Worm (Caenorhabditis elegans) whole organism, L1 larva: ENCODE data around the gene nhr-122.

Experiments
- F16B12.6 ChIP-seq: fragments of 150-350 bp; optimal IDR thresholded peaks from 2 replicates; lab custom pipeline; 2014; ENCODE audit warnings: missing biosample characterization, missing genetic modification characterization
- aha-1 ChIP-seq: fragments of 150-350 bp; optimal IDR thresholded peaks from 2 replicates; lab custom pipeline; 2014; ENCODE audit warnings: missing biosample characterization, missing genetic modification characterization
- alr-1 ChIP-seq: fragments of 200-800 bp; sonication (Bioruptor generic); optimal IDR thresholded peaks from 2 replicates; lab custom pipeline; 2018; ENCODE audit warnings: borderline replicate concordance, mild to moderate bottlenecking, missing genetic modification characterization, missing compliant biosample characterization
- aly-2 ChIP-seq: fragments of 150-350 bp; optimal IDR thresholded peaks from 2 replicates; lab custom pipeline; 2014; ENCODE audit warnings: missing biosample characterization, missing genetic modification characterization
- ama-1 ChIP-seq: fragments of 150-350 bp; optimal IDR thresholded peaks from 2 replicates; lab custom pipeline; 2014
- blmp-1 ChIP-seq: fragments of 150-350 bp; optimal IDR thresholded peaks from 2 replicates; lab custom pipeline; 2014; ENCODE audit warnings: missing biosample characterization, missing genetic modification characterization
- ceh-63 ChIP-seq: fragments of 200-800 bp; sonication (Bioruptor generic); optimal IDR thresholded peaks from 2 replicates; lab custom pipeline; 2018; ENCODE audit warnings: mild to moderate bottlenecking, missing genetic modification characterization, missing compliant biosample characterization
- ceh-88 ChIP-seq: fragments of 200-800 bp; sonication (Bioruptor generic); IDR thresholded peaks from 2 replicates; pipeline ENCODE4 v1.3.6; 2022; ENCODE audit warnings: missing genetic modification characterization, missing compliant biosample characterization
- ces-1 ChIP-seq: fragments of 150-350 bp; optimal IDR thresholded peaks from 2 replicates; lab custom pipeline; 2014; ENCODE audit warnings: missing biosample characterization, missing genetic modification reagents, missing genetic modification characterization
- dpl-1 ChIP-seq, 3 experiments: fragments of 150-350 bp in 2 of 3; sonication (generic microtip) in 1 of 3; optimal IDR thresholded peaks; 2 replicates each; lab custom pipeline; 2014 to 2017; ENCODE audit warnings: missing biosample characterization in 3 of 3, missing genetic modification characterization in 3 of 3, missing genetic modification reagents in 3 of 3
- dsc-1 ChIP-seq: sonication (generic microtip); optimal IDR thresholded peaks from 2 replicates; lab custom pipeline; 2016; ENCODE audit warnings: mild to moderate bottlenecking, missing genetic modification characterization, missing compliant biosample characterization
- efl-3 ChIP-seq: fragments of 200-800 bp; sonication (Bioruptor generic); optimal IDR thresholded peaks from 2 replicates; lab custom pipeline; 2018; ENCODE audit warnings: mild to moderate bottlenecking, missing genetic modification characterization, missing compliant biosample characterization
- egl-27 ChIP-seq, 2 experiments: fragments of 150-350 bp in 1 of 2; sonication (generic microtip); optimal IDR thresholded peaks; 3 replicates each; lab custom pipeline; 2017 to 2018; ENCODE audit warnings: missing biosample characterization in 2 of 2, missing genetic modification characterization in 2 of 2, missing genetic modification reagents in 2 of 2
- elt-2 ChIP-seq: sonication (generic microtip); optimal IDR thresholded peaks from 2 replicates; lab custom pipeline; 2016; ENCODE audit warnings: missing genetic modification characterization, mild to moderate bottlenecking, inconsistent platforms, missing compliant biosample characterization, missing genetic modification reagents
- fkh-10 ChIP-seq: sonication (generic microtip); optimal IDR thresholded peaks from 2 replicates; lab custom pipeline; 2017; ENCODE audit warnings: missing biosample characterization, missing genetic modification reagents, missing genetic modification characterization
- fkh-4 ChIP-seq: sonication (generic microtip); optimal IDR thresholded peaks from 2 replicates; lab custom pipeline; 2016; ENCODE audit warnings: missing compliant biosample characterization, missing genetic modification characterization, borderline replicate concordance
- fkh-8 ChIP-seq: sonication (generic microtip); optimal IDR thresholded peaks from 2 replicates; lab custom pipeline; 2016; ENCODE audit warnings: mild to moderate bottlenecking, missing genetic modification characterization, missing compliant biosample characterization
- fos-1 ChIP-seq: fragments of 150-350 bp; optimal IDR thresholded peaks from 2 replicates; lab custom pipeline; 2014; ENCODE audit warnings: missing biosample characterization, missing genetic modification characterization
- grh-1 ChIP-seq: fragments of 200-800 bp; sonication (Bioruptor generic); IDR thresholded peaks from 2 replicates; pipeline ENCODE4 v1.3.6; 2022; ENCODE audit warnings: missing genetic modification reagents, missing genetic modification characterization, missing compliant biosample characterization
- hlh-4 ChIP-seq: sonication (generic microtip); optimal IDR thresholded peaks from 2 replicates; lab custom pipeline; 2016; ENCODE audit warnings: mild to moderate bottlenecking, missing genetic modification characterization, missing compliant biosample characterization
- hpl-2 ChIP-seq: fragments of 150-350 bp; optimal IDR thresholded peaks from 2 replicates; lab custom pipeline; 2014; ENCODE audit warnings: missing biosample characterization, missing genetic modification reagents, missing genetic modification characterization
- irx-1 ChIP-seq: sonication (generic microtip); optimal IDR thresholded peaks from 2 replicates; lab custom pipeline; 2016; ENCODE audit warnings: missing genetic modification characterization, missing compliant biosample characterization
- lin-14 ChIP-seq: fragments of 200-800 bp; sonication (Bioruptor generic); optimal IDR thresholded peaks from 2 replicates; lab custom pipeline; 2018; ENCODE audit warnings: mild to moderate bottlenecking, missing genetic modification characterization, moderate library complexity, missing compliant biosample characterization
- lin-15B ChIP-seq: fragments of 150-350 bp; sonication (generic microtip); optimal IDR thresholded peaks from 3 replicates; lab custom pipeline; 2014; ENCODE audit warnings: missing biosample characterization, missing genetic modification characterization
- lin-35 ChIP-seq, 2 experiments: fragments of 150-350 bp; optimal IDR thresholded peaks; 2 replicates each; lab custom pipeline; 2014; ENCODE audit warnings: missing biosample characterization in 2 of 2, missing genetic modification characterization in 2 of 2, missing genetic modification reagents in 2 of 2
- lsy-2 ChIP-seq, 2 experiments: fragments of 150-350 bp; optimal IDR thresholded peaks; 2 replicates each; lab custom pipeline; 2014; ENCODE audit warnings: missing biosample characterization in 2 of 2, missing genetic modification characterization in 2 of 2
- mdl-1 ChIP-seq, 2 experiments: fragments of 150-350 bp; optimal IDR thresholded peaks; 2 replicates each; lab custom pipeline; 2014 to 2017; ENCODE audit warnings: missing biosample characterization in 2 of 2, missing genetic modification characterization in 2 of 2, inconsistent platforms in 1 of 2
- mef-2 ChIP-seq: fragments of 150-350 bp; optimal IDR thresholded peaks from 2 replicates; lab custom pipeline; 2014; ENCODE audit warnings: missing biosample characterization, missing genetic modification characterization
- mep-1 ChIP-seq: fragments of 150-350 bp; optimal IDR thresholded peaks from 2 replicates; lab custom pipeline; 2014; ENCODE audit warnings: missing biosample characterization, missing genetic modification characterization
- nhr-11 ChIP-seq: fragments of 150-350 bp; optimal IDR thresholded peaks from 2 replicates; lab custom pipeline; 2014; ENCODE audit warnings: missing biosample characterization, missing genetic modification characterization
- nhr-19 ChIP-seq: fragments of 200-800 bp; sonication (Bioruptor generic); conservative IDR thresholded peaks from 2 replicates; pipeline ENCODE4 v1.3.6; 2022; ENCODE audit warnings: missing genetic modification characterization, missing compliant biosample characterization
- nhr-237 ChIP-seq: fragments of 150-350 bp; optimal IDR thresholded peaks from 2 replicates; lab custom pipeline; 2014; ENCODE audit warnings: missing biosample characterization, missing genetic modification characterization
- nhr-47 ChIP-seq: sonication (generic microtip); optimal IDR thresholded peaks from 2 replicates; lab custom pipeline; 2016; ENCODE audit warnings: mild to moderate bottlenecking, missing genetic modification characterization, moderate library complexity, missing compliant biosample characterization
- nhr-71 ChIP-seq: sonication (generic microtip); optimal IDR thresholded peaks from 2 replicates; lab custom pipeline; 2016; ENCODE audit warnings: mild to moderate bottlenecking, missing genetic modification characterization, moderate library complexity, missing compliant biosample characterization
- nhr-76 ChIP-seq: sonication (generic microtip); optimal IDR thresholded peaks from 2 replicates; lab custom pipeline; 2017; ENCODE audit warnings: missing biosample characterization, missing genetic modification characterization
- nhr-84 ChIP-seq: sonication (generic microtip); optimal IDR thresholded peaks from 2 replicates; lab custom pipeline; 2017; ENCODE audit warnings: missing biosample characterization, missing genetic modification characterization
- nhr-85 ChIP-seq: sonication (generic microtip); peaks from one replicate; lab custom pipeline; 2016; ENCODE audit warnings: missing genetic modification characterization, inconsistent platforms, missing compliant biosample characterization
- nhr-90 ChIP-seq: sonication (generic microtip); optimal IDR thresholded peaks from 2 replicates; lab custom pipeline; 2016; ENCODE audit warnings: mild to moderate bottlenecking, missing genetic modification characterization, missing compliant biosample characterization; ENCODE audit not compliant: poor library complexity
- pag-3 ChIP-seq: sonication (generic microtip); optimal IDR thresholded peaks from 2 replicates; lab custom pipeline; 2017; ENCODE audit warnings: missing genetic modification characterization, mild to moderate bottlenecking, missing compliant biosample characterization, antibody characterized with exemption, borderline replicate concordance; ENCODE audit not compliant: insufficient read depth
- pqm-1 ChIP-seq: sonication (generic microtip); optimal IDR thresholded peaks from 3 replicates; lab custom pipeline; 2017; ENCODE audit warnings: missing biosample characterization, missing genetic modification characterization
- skn-1 ChIP-seq: fragments of 150-350 bp; optimal IDR thresholded peaks from 2 replicates; lab custom pipeline; 2014; ENCODE audit warnings: missing biosample characterization, missing genetic modification characterization
- snpc-4 ChIP-seq: fragments of 150-350 bp; optimal IDR thresholded peaks from 2 replicates; lab custom pipeline; 2014; ENCODE audit warnings: missing biosample characterization, missing genetic modification characterization
- snu-23 ChIP-seq: sonication (generic microtip); optimal IDR thresholded peaks from 2 replicates; lab custom pipeline; 2016; ENCODE audit warnings: missing genetic modification characterization, missing compliant biosample characterization
- sptf-1 ChIP-seq: fragments of 150-350 bp; optimal IDR thresholded peaks from 2 replicates; lab custom pipeline; 2014; ENCODE audit warnings: missing biosample characterization, missing genetic modification characterization
- tbx-2 ChIP-seq: sonication (generic microtip); optimal IDR thresholded peaks from 2 replicates; lab custom pipeline; 2016; ENCODE audit warnings: missing genetic modification characterization, missing compliant biosample characterization
- tlp-1 ChIP-seq: fragments of 150-350 bp; optimal IDR thresholded peaks from 2 replicates; lab custom pipeline; 2014; ENCODE audit warnings: missing biosample characterization, missing genetic modification characterization
- unc-130 ChIP-seq: fragments of 150-350 bp; optimal IDR thresholded peaks from 2 replicates; lab custom pipeline; 2017; ENCODE audit warnings: missing biosample characterization, missing genetic modification characterization, inconsistent platforms
- unc-98 ChIP-seq: fragments of 200-800 bp; sonication (Bioruptor generic); IDR thresholded peaks from 2 replicates; pipeline ENCODE4 v1.3.6; 2022; ENCODE audit warnings: missing genetic modification characterization, missing compliant biosample characterization
- xbp-1 ChIP-seq: sonication (generic microtip); optimal IDR thresholded peaks from 2 replicates; lab custom pipeline; 2016; ENCODE audit warnings: missing genetic modification characterization, missing compliant biosample characterization
- zag-1 ChIP-seq: fragments of 150-350 bp; optimal IDR thresholded peaks from 2 replicates; lab custom pipeline; 2014; ENCODE audit warnings: missing biosample characterization, missing genetic modification characterization
- zip-4 ChIP-seq: fragments of 200-800 bp; sonication (Bioruptor generic); optimal IDR thresholded peaks from 2 replicates; lab custom pipeline; 2018; ENCODE audit warnings: mild to moderate bottlenecking, missing genetic modification characterization, moderate library complexity, missing compliant biosample characterization
- ztf-4 ChIP-seq: fragments of 150-350 bp; optimal IDR thresholded peaks from 2 replicates; lab custom pipeline; 2014; ENCODE audit warnings: missing biosample characterization, missing genetic modification characterization

The nhr-122 gene

DNA sequence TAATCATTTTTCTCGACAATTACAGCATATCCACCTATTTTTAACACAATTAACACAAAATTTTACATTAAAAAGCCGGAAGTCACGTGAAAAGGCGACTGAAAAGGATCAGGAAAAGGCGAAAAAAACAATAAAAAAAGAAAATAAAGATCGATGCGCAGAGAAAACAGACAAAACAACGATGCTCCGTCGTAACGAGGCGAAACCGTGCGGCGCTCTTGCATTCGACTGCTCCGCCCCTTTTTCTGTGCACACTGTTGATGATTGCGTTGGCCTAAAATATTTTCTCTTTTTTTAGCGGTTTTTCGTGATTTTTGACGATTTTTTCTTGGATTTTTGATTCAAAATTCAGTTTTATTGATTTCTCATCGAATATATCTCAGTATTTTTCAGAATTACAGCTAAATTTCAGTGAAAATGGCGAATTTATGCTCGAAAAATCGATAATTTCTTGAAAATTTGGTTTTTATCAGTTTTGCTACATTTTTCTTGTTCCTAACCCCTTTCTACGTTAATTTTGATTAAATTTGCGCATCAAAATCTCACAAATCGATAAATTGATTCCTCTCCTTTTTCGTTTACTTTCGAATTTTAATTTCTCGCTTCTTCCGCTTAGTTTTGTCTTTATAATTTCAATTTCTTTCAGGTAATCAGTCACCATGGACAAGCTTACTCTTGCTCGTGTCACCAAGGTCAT is 45.5 kb downstream of the nhr-122 start, which contains the start of gene rps-28:
Gene rps-28 (plus strand): TSS at position 647 of the 697 bp plus-strand sequence.
- TF ChIP-seq zip-4 (GFP tag; lab: Kevin White, UChicago), result peak; percentile 82
- peak; percentile 2 for TF ChIP-seq nhr-84 (tag; lab: Kevin White, UChicago)
- peak; percentile 88 for TF ChIP-seq ceh-88
- TF ChIP-seq tlp-1, result no peak
- TF ChIP-seq hlh-4 (tag; lab: Kevin White, UChicago), result no peak
- peak; percentile 98 for TF ChIP-seq lin-14 (GFP tag; lab: Kevin White, UChicago)
- peak; percentile 93 for TF ChIP-seq aha-1
- peak; percentile 39 for TF ChIP-seq pqm-1 (tag; lab: Kevin White, UChicago)
- peak; percentile 89 for TF ChIP-seq aly-2 (tag; lab: Kevin White, UChicago)
- TF ChIP-seq snu-23 (GFP tag; lab: Kevin White, UChicago), result peak; percentile 99
- TF ChIP-seq zag-1 (tag; lab: Kevin White, UChicago), result peak; percentile 79
- peak; percentile 83 for TF ChIP-seq nhr-11 (tag; lab: Kevin White, UChicago)
- TF ChIP-seq irx-1 (tag; lab: Kevin White, UChicago), result peak; percentile 88
- TF ChIP-seq ces-1 (GFP tag; lab: Kevin White, UChicago), result peak; percentile 83
- TF ChIP-seq nhr-47 (tag; lab: Kevin White, UChicago), result peak; percentile 98
- TF ChIP-seq ztf-4, result peak; percentile 96
- peak; percentile 88 for TF ChIP-seq unc-98 (GFP tag; lab: Robert Waterston, UW)
- TF ChIP-seq tbx-2 (tag; lab: Kevin White, UChicago), result peak; percentile 96
- peak; percentile 97 for TF ChIP-seq nhr-85 (tag; lab: Kevin White, UChicago)
- TF ChIP-seq alr-1 (tag; lab: Kevin White, UChicago), result no peak
- peak; percentile 89 to 92 for TF ChIP-seq egl-27 (tag; optimal IDR thresholded peaks at IDR 0.05; lab: Kevin White, UChicago)
- peak in 1 of 2 experiments; percentile 95 for TF ChIP-seq mdl-1 (tag; optimal IDR thresholded peaks at IDR 0.05; lab: Kevin White, UChicago)
- peak; percentile 98 for TF ChIP-seq nhr-90 (tag; lab: Kevin White, UChicago)
- peak; percentile 98 for TF ChIP-seq mep-1
- TF ChIP-seq nhr-71 (tag; lab: Kevin White, UChicago), result peak; percentile 98
- peak; percentile 93 for TF ChIP-seq nhr-237 (tag; lab: Kevin White, UChicago)
- TF ChIP-seq lin-35 (GFP tag; optimal IDR thresholded peaks at IDR 0.05; lab: Kevin White, UChicago), result peak; percentile 94 to 95
- peak; percentile 84 for TF ChIP-seq blmp-1 (tag; lab: Kevin White, UChicago)
- TF ChIP-seq skn-1 (tag; lab: Kevin White, UChicago), result peak; percentile 98
- TF ChIP-seq sptf-1 (tag; lab: Kevin White, UChicago), result no peak
- peak; percentile 92 for TF ChIP-seq grh-1 (GFP tag; lab: Robert Waterston, UW)
- TF ChIP-seq lsy-2 (tag; optimal IDR thresholded peaks at IDR 0.05; lab: Kevin White, UChicago), result peak; percentile 96 to 97
- TF ChIP-seq pag-3 (tag; lab: Kevin White, UChicago), result no peak
- TF ChIP-seq fkh-8 (tag; lab: Kevin White, UChicago), result peak; percentile 99
- TF ChIP-seq mef-2 (tag; lab: Kevin White, UChicago), result peak; percentile 44
- TF ChIP-seq lin-15B (tag; lab: Kevin White, UChicago), result peak; percentile 95
- peak; percentile 97 for TF ChIP-seq xbp-1 (tag; lab: Kevin White, UChicago)
- peak; percentile 92 for TF ChIP-seq snpc-4
- TF ChIP-seq dsc-1 (tag; lab: Kevin White, UChicago), result peak; percentile 97
- TF ChIP-seq fos-1 (tag; lab: Kevin White, UChicago), result peak; percentile 94
- TF ChIP-seq ama-1, result peak; percentile 71
- peak; percentile 74 for TF ChIP-seq elt-2 (tag; lab: Kevin White, UChicago)
- peak; percentile 75 for TF ChIP-seq fkh-4 (tag; lab: Kevin White, UChicago)
- peak; percentile 96 for TF ChIP-seq fkh-10 (GFP tag; lab: Kevin White, UChicago)
- TF ChIP-seq hpl-2, result peak; percentile 94
- peak; percentile 96 for TF ChIP-seq nhr-19 (GFP tag; lab: Robert Waterston, UW)
- TF ChIP-seq efl-3, result no peak
- no peak for TF ChIP-seq ceh-63 (GFP tag; lab: Kevin White, UChicago)
- TF ChIP-seq F16B12.6 (tag; lab: Kevin White, UChicago), result peak; percentile 73
- no peak for TF ChIP-seq nhr-76 (tag; lab: Kevin White, UChicago)
- peak; percentile 89 to 91 (median 89) for TF ChIP-seq dpl-1 (GFP tag; optimal IDR thresholded peaks at IDR 0.05; lab: Kevin White, UChicago)
- TF ChIP-seq unc-130 (tag; lab: Kevin White, UChicago), result peak; percentile 99
